Fruit fly (Drosophila melanogaster): Measurements from ENCODE around the gene Act79B.

- no peak for TF ChIP-seq CG6808 (GFP tag; optimal IDR thresholded peaks at IDR 0.05)
- TF ChIP-seq CG6792 (GFP tag; optimal IDR thresholded peaks at IDR 0.05), result no peak
- TF ChIP-seq CG16779 (tag; optimal IDR thresholded peaks at IDR 0.05), result no peak
- TF ChIP-seq topi (GFP tag; optimal IDR thresholded peaks at IDR 0.05), result no peak
- TF ChIP-seq achi (GFP tag; optimal IDR thresholded peaks at IDR 0.05), result no peak
- TF ChIP-seq acj6 (GFP tag; optimal IDR thresholded peaks at IDR 0.05), result no peak
- TF ChIP-seq Eip93F (GFP tag; optimal IDR thresholded peaks at IDR 0.05), result no peak
Measured at dm6 chr3L:21979789-21980188, 5.2 kb upstream of the Act79B start.
